Worm (Caenorhabditis elegans) whole organism, mixed stage, embryonic: ENCODE data around the gene C27A7.9.

Source experiments
- M03D4.4 ChIP-seq: sonication (generic microtip); optimal IDR thresholded peaks from 2 replicates; lab custom pipeline; 2017; ENCODE audit warnings: mild to moderate bottlenecking, missing genetic modification characterization, missing compliant biosample characterization
- bed-3 ChIP-seq: fragments of 200-800 bp; sonication (Bioruptor generic); optimal IDR thresholded peaks from 3 replicates; lab custom pipeline; 2018; ENCODE audit warnings: mild to moderate bottlenecking, missing genetic modification characterization, moderate library complexity, missing compliant biosample characterization
- ceh-39 ChIP-seq: fragments of 150-350 bp; optimal IDR thresholded peaks from 2 replicates; lab custom pipeline; 2014; ENCODE audit warnings: missing biosample characterization, missing genetic modification characterization
- ceh-43 ChIP-seq: fragments of 200-800 bp; sonication (Bioruptor generic); optimal IDR thresholded peaks from 2 replicates; lab custom pipeline; 2018; ENCODE audit warnings: mild to moderate bottlenecking, missing genetic modification characterization, moderate library complexity, missing compliant biosample characterization
- ceh-83 ChIP-seq: fragments of 200-800 bp; sonication (Bioruptor generic); optimal IDR thresholded peaks from 2 replicates; lab custom pipeline; 2018; ENCODE audit warnings: mild to moderate bottlenecking, missing genetic modification characterization, missing compliant biosample characterization
- ces-1 ChIP-seq: fragments of 150-350 bp; optimal IDR thresholded peaks from 2 replicates; lab custom pipeline; 2014; ENCODE audit warnings: missing biosample characterization, missing genetic modification reagents, missing genetic modification characterization
- drap-1 ChIP-seq: fragments of 200-800 bp; sonication (Bioruptor generic); optimal IDR thresholded peaks from 3 replicates; lab custom pipeline; 2018; ENCODE audit warnings: mild to moderate bottlenecking, missing genetic modification characterization, missing compliant biosample characterization
- elt-1 ChIP-seq: sonication (generic microtip); optimal IDR thresholded peaks from 2 replicates; lab custom pipeline; 2017; ENCODE audit warnings: missing genetic modification characterization, mild to moderate bottlenecking, missing compliant biosample characterization, antibody characterized with exemption, moderate library complexity, borderline replicate concordance; ENCODE audit not compliant: insufficient read depth
- flh-1 ChIP-seq: fragments of 200-800 bp; sonication (Bioruptor generic); optimal IDR thresholded peaks from 2 replicates; lab custom pipeline; 2018; ENCODE audit warnings: mild to moderate bottlenecking, missing genetic modification characterization, moderate library complexity, missing compliant biosample characterization
- hlh-1 ChIP-seq: fragments of 150-350 bp; optimal IDR thresholded peaks from 2 replicates; lab custom pipeline; 2014; ENCODE audit warnings: missing biosample characterization, missing genetic modification reagents, missing genetic modification characterization
- lin-13 ChIP-seq: fragments of 150-350 bp; optimal IDR thresholded peaks from 2 replicates; lab custom pipeline; 2014; ENCODE audit warnings: missing biosample characterization, missing genetic modification characterization
- lin-32 ChIP-seq: fragments of 200-800 bp; sonication (Bioruptor generic); optimal IDR thresholded peaks from 2 replicates; lab custom pipeline; 2018; ENCODE audit warnings: mild to moderate bottlenecking, missing genetic modification characterization, missing compliant biosample characterization
- lsy-2 ChIP-seq: fragments of 150-350 bp; optimal IDR thresholded peaks from 2 replicates; lab custom pipeline; 2014; ENCODE audit warnings: missing biosample characterization, missing genetic modification characterization
- mab-5 ChIP-seq: fragments of 150-350 bp; optimal IDR thresholded peaks from 2 replicates; lab custom pipeline; 2014; ENCODE audit warnings: missing biosample characterization, missing genetic modification characterization
- mep-1 ChIP-seq: fragments of 150-350 bp; optimal IDR thresholded peaks from 2 replicates; lab custom pipeline; 2017; ENCODE audit warnings: missing biosample characterization, missing genetic modification reagents, missing genetic modification characterization, inconsistent platforms
- mls-2 ChIP-seq: sonication (generic microtip); optimal IDR thresholded peaks from 2 replicates; lab custom pipeline; 2016; ENCODE audit warnings: mild to moderate bottlenecking, missing genetic modification characterization, moderate library complexity, missing compliant biosample characterization
- nhr-12 ChIP-seq: fragments of 150-350 bp; optimal IDR thresholded peaks from 2 replicates; lab custom pipeline; 2014; ENCODE audit warnings: missing biosample characterization, missing genetic modification characterization
- nhr-2 ChIP-seq: fragments of 150-350 bp; optimal IDR thresholded peaks from 2 replicates; lab custom pipeline; 2014; ENCODE audit warnings: missing biosample characterization, missing genetic modification characterization
- nhr-237 ChIP-seq: fragments of 150-350 bp; optimal IDR thresholded peaks from 2 replicates; lab custom pipeline; 2014; ENCODE audit warnings: missing biosample characterization, missing genetic modification characterization
- nhr-28 ChIP-seq: fragments of 150-350 bp; optimal IDR thresholded peaks from 2 replicates; lab custom pipeline; 2014; ENCODE audit warnings: missing biosample characterization, missing genetic modification characterization
- nhr-76 ChIP-seq: sonication (generic microtip); optimal IDR thresholded peaks from 2 replicates; lab custom pipeline; 2017; ENCODE audit warnings: missing biosample characterization, missing genetic modification characterization
- pha-4 ChIP-seq: fragments of 150-350 bp; optimal IDR thresholded peaks from 2 replicates; lab custom pipeline; 2018; ENCODE audit warnings: missing biosample characterization, missing genetic modification reagents, missing genetic modification characterization
- sem-2 ChIP-seq: fragments of 200-800 bp; sonication (Bioruptor generic); optimal IDR thresholded peaks from 2 replicates; lab custom pipeline; 2018; ENCODE audit warnings: mild to moderate bottlenecking, missing genetic modification characterization, missing compliant biosample characterization
- snpc-4 ChIP-seq: fragments of 150-350 bp; optimal IDR thresholded peaks from 2 replicates; lab custom pipeline; 2014; ENCODE audit warnings: missing biosample characterization, missing genetic modification characterization
- sptf-1 ChIP-seq: sonication (generic microtip); optimal IDR thresholded peaks from 2 replicates; lab custom pipeline; 2017; ENCODE audit warnings: mild to moderate bottlenecking, missing genetic modification characterization, moderate library complexity, missing compliant biosample characterization
- tbx-8 ChIP-seq: fragments of 200-800 bp; sonication (Bioruptor generic); optimal IDR thresholded peaks from 2 replicates; lab custom pipeline; 2018; ENCODE audit warnings: mild to moderate bottlenecking, missing genetic modification characterization, moderate library complexity, missing compliant biosample characterization
- unc-120 ChIP-seq: sonication (generic microtip); optimal IDR thresholded peaks from 2 replicates; lab custom pipeline; 2017; ENCODE audit warnings: missing genetic modification characterization, missing compliant biosample characterization; ENCODE audit not compliant: poor library complexity, severe bottlenecking
- unc-39 ChIP-seq: fragments of 150-350 bp; optimal IDR thresholded peaks from 2 replicates; lab custom pipeline; 2014; ENCODE audit warnings: missing biosample characterization, missing genetic modification characterization
- zip-8 ChIP-seq: fragments of 150-350 bp; optimal IDR thresholded peaks from 2 replicates; lab custom pipeline; 2014; ENCODE audit warnings: missing biosample characterization, missing genetic modification characterization

The C27A7.9 gene

ce11 chrV:12184308-12184999, 30.0 kb upstream of the C27A7.9 start, which contains the start of gene srd-4:
srd-4 (plus strand) TSS chrV:12184949.
- TF ChIP-seq pha-4 (tag; lab: Kevin White, UChicago) (peak; percentile 15), lsy-2 (peak; percentile 39), M03D4.4 (tag; lab: Kevin White, UChicago) (no peak)

- no peak for TF ChIP-seq unc-120
- TF ChIP-seq mls-2 = no peak
- TF ChIP-seq pha-4 (tag; lab: Kevin White, UChicago) = no peak
- TF ChIP-seq tbx-8 (GFP tag; lab: Kevin White, UChicago) = no peak
- TF ChIP-seq, all 35 proteins: peak for 0
Observed at ce11 chrV:12183854-12184253, 29.4 kb upstream of the C27A7.9 start, which contains the start of gene usip-1. usip-1 (minus strand) TSS chrV:12184194.

ce11 chrV:12181310-12181709, 26.9 kb upstream of the C27A7.9 start, which contains the start of gene elpc-3:
elpc-3 (minus strand) TSS chrV:12181410.
- TF ChIP-seq tbx-8 (GFP tag; lab: Kevin White, UChicago) (no peak), sptf-1 (tag; lab: Kevin White, UChicago) (no peak), nhr-2 (tag; lab: Kevin White, UChicago) (no peak), ceh-43 (GFP tag; lab: Kevin White, UChicago) (no peak), bed-3 (GFP tag; lab: Kevin White, UChicago) (no peak), nhr-28 (tag; lab: Kevin White, UChicago) (no peak), unc-120 (no peak), hlh-1 (no peak), mls-2 (no peak), mab-5 (tag; lab: Kevin White, UChicago) (no peak), lin-32 (GFP tag; lab: Kevin White, UChicago) (no peak), snpc-4 (tag; lab: Kevin White, UChicago) (no peak), elt-1 (tag; lab: Kevin White, UChicago) (no peak), unc-39 (no peak)

- TF ChIP-seq hlh-1 = no peak
- no peak for TF ChIP-seq lsy-2
- no peak for TF ChIP-seq nhr-237 (tag; lab: Kevin White, UChicago)
- no peak for TF ChIP-seq bed-3 (GFP tag; lab: Kevin White, UChicago)
- TF ChIP-seq sem-2 = no peak
- no peak for TF ChIP-seq flh-1 (GFP tag; lab: Kevin White, UChicago)
Observed at ce11 chrV:12179338-12179737, 24.9 kb upstream of the C27A7.9 start, which contains the start of gene clec-224. clec-224 (minus strand) TSS chrV:12179438.

- TF ChIP-seq M03D4.4 (tag; lab: Kevin White, UChicago) (no peak), drap-1 (GFP tag; lab: Kevin White, UChicago) (no peak), mab-5 (tag; lab: Kevin White, UChicago) (no peak), lin-32 (GFP tag; lab: Kevin White, UChicago) (no peak), lin-13 (no peak), nhr-12 (tag; lab: Kevin White, UChicago) (no peak), mls-2 (no peak), tbx-8 (GFP tag; lab: Kevin White, UChicago) (no peak), nhr-76 (tag; lab: Kevin White, UChicago) (no peak), ceh-39 (no peak)
Observed at ce11 chrV:12170114-12170513, 15.7 kb upstream of the C27A7.9 start, which contains the start of gene ZK863.1. ZK863.1 (minus strand) TSS chrV:12170214.

ce11 chrV:12167653-12168052, 13.2 kb upstream of the C27A7.9 start, which contains the start of gene col-37:
col-37 (minus strand) TSS chrV:12167753.
- no peak for TF ChIP-seq snpc-4 (tag; lab: Kevin White, UChicago)
- TF ChIP-seq lsy-2 = no peak
- no peak for TF ChIP-seq sem-2
- TF ChIP-seq flh-1 (GFP tag; lab: Kevin White, UChicago) = no peak
- TF ChIP-seq nhr-237 (tag; lab: Kevin White, UChicago) = no peak
- TF ChIP-seq nhr-28 (tag; lab: Kevin White, UChicago) = no peak
- TF ChIP-seq zip-8 (tag; lab: Kevin White, UChicago) = no peak
- TF ChIP-seq unc-39 = no peak
- no peak for TF ChIP-seq mep-1 (tag; lab: Kevin White, UChicago)
- no peak for TF ChIP-seq mab-5 (tag; lab: Kevin White, UChicago)
- no peak for TF ChIP-seq ces-1 (GFP tag; lab: Kevin White, UChicago)
- TF ChIP-seq unc-120 = no peak
- TF ChIP-seq nhr-76 (tag; lab: Kevin White, UChicago) = no peak
- no peak for TF ChIP-seq ceh-83 (GFP tag; lab: Kevin White, UChicago)
